Worm (Caenorhabditis elegans): Measurements from ENCODE around the gene msp-38.

DNA sequence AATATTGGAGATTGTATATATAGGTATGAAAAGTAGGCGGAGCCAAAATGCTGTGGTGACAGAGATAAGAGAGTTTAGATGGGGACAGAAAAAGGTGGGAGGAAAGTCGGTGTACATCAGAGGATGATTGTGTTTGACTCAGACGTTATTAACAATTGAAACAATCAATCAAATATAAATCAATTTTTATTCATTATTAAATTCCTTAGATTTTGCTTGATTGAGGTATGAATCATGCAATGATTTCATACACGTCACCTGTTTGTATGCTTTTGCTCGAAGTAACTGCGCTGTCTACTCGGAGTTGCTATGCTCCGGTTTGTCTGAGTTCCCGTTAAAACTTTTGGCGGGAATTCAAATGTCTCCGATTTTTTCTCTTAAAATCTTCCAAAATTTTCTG lies 28.4 kb downstream of the msp-38 start, which contains the start of gene C04G2.10:
- TF ChIP-seq tab-1 (GFP tag; IDR thresholded peaks at IDR 0.05) (no peak), T22C8.4 (GFP tag; IDR thresholded peaks at IDR 0.05) (no peak), flt-1 (GFP tag; IDR thresholded peaks at IDR 0.05) (no peak), ztf-29 (GFP tag; IDR thresholded peaks at IDR 0.05) (no peak), ref-1 (GFP tag; conservative IDR thresholded peaks at IDR 0.05) (no peak), klf-2 (GFP tag; conservative IDR thresholded peaks at IDR 0.05) (no peak), med-1 (GFP tag; optimal IDR thresholded peaks at IDR 0.05; ENCODE audit: insufficient read depth) (no peak), ztf-23 (GFP tag; IDR thresholded peaks at IDR 0.05) (no peak)

Data from whole organism, midembryonic.